Fruit fly (Drosophila melanogaster) whole organism, embryonic: ENCODE data around the gene Rtca.
A peak's percentile ranks its signal among the peaks of the same experiment; 100 is the strongest.

ENCODE experiments used
- CG1024 ChIP-seq: fragments of 200-800 bp; sonication (Bioruptor generic); IDR thresholded peaks from 2 replicates; pipeline ENCODE4 v1.3.6; 2022; ENCODE audit warnings: missing biosample characterization, missing genetic modification characterization
- CG10462 ChIP-seq: fragments of 200-800 bp; sonication (Bioruptor generic); optimal IDR thresholded peaks from 2 replicates; lab custom pipeline; 2016; ENCODE audit warnings: missing biosample characterization, missing genetic modification characterization
- CG11247 ChIP-seq: fragments of 200-800 bp; sonication (Bioruptor generic); IDR thresholded peaks from 2 replicates; pipeline ENCODE4 v1.3.6; 2022; ENCODE audit warnings: missing biosample characterization, missing genetic modification characterization
- CG11695 ChIP-seq: fragments of 200-800 bp; sonication (Bioruptor generic); IDR thresholded peaks from 3 replicates; pipeline ENCODE4 v1.3.6; 2022; ENCODE audit warnings: missing biosample characterization, missing genetic modification characterization
- CG13424 ChIP-seq: fragments of 200-800 bp; sonication (Bioruptor generic); optimal IDR thresholded peaks from 2 replicates; lab custom pipeline; 2019; ENCODE audit warnings: missing biosample characterization, mild to moderate bottlenecking, missing genetic modification characterization, moderate library complexity
- CG14965 ChIP-seq: fragments of 200-800 bp; sonication (Bioruptor generic); optimal IDR thresholded peaks from 2 replicates; lab custom pipeline; 2016; ENCODE audit warnings: missing biosample characterization, missing genetic modification characterization, borderline replicate concordance
- CG15514 ChIP-seq: fragments of 200-800 bp; sonication (Bioruptor generic); optimal IDR thresholded peaks from 3 replicates; lab custom pipeline; 2017; ENCODE audit warnings: missing biosample characterization, missing genetic modification characterization, mild to moderate bottlenecking, moderate library complexity, missing genetic modification reagents
- CG17385 ChIP-seq: fragments of 200-800 bp; sonication (Bioruptor generic); optimal IDR thresholded peaks from 3 replicates; lab custom pipeline; 2018; ENCODE audit warnings: missing biosample characterization, mild to moderate bottlenecking, missing genetic modification characterization
- CG17612 ChIP-seq: fragments of 200-800 bp; sonication (Bioruptor generic); IDR thresholded peaks from 2 replicates; pipeline ENCODE4 v1.3.6; 2022; ENCODE audit warnings: missing biosample characterization, missing genetic modification characterization
- CG2199 ChIP-seq: fragments of 200-800 bp; sonication (Bioruptor generic); IDR thresholded peaks from 3 replicates; pipeline ENCODE4 v1.3.6; 2022; ENCODE audit warnings: missing biosample characterization, missing genetic modification characterization
- CG2889 ChIP-seq: fragments of 200-800 bp; sonication (Bioruptor generic); IDR thresholded peaks from 3 replicates; pipeline ENCODE4 v1.3.6; 2022; ENCODE audit warnings: missing biosample characterization, missing genetic modification characterization
- CG30020 ChIP-seq: fragments of 200-800 bp; optimal IDR thresholded peaks from 2 replicates; lab custom pipeline; 2019; ENCODE audit warnings: missing biosample characterization, mild to moderate bottlenecking, missing genetic modification characterization, moderate library complexity
- CG30431 ChIP-seq: fragments of 200-800 bp; sonication (Bioruptor generic); optimal IDR thresholded peaks from 2 replicates; lab custom pipeline; 2017; ENCODE audit warnings: missing biosample characterization, missing genetic modification characterization
- CG34224 ChIP-seq: fragments of 200-800 bp; sonication (Bioruptor generic); IDR thresholded peaks from 3 replicates; pipeline ENCODE4 v1.3.6; 2022; ENCODE audit warnings: missing biosample characterization, missing genetic modification characterization; ENCODE audit not compliant: partially characterized antibody
- CG3838 ChIP-seq: fragments of 200-800 bp; sonication (Bioruptor generic); optimal IDR thresholded peaks from 3 replicates; lab custom pipeline; 2016; ENCODE audit warnings: missing biosample characterization, missing genetic modification characterization
- CG4404 ChIP-seq: fragments of 200-800 bp; sonication (Bioruptor generic); IDR thresholded peaks from 2 replicates; pipeline ENCODE4 v1.3.6; 2022; ENCODE audit warnings: missing biosample characterization, missing genetic modification characterization
- CG5953 ChIP-seq: fragments of 200-800 bp; sonication (Bioruptor generic); IDR thresholded peaks from 2 replicates; pipeline ENCODE4 v1.3.6; 2022; ENCODE audit warnings: missing biosample characterization, missing genetic modification characterization
- CG6175 ChIP-seq: fragments of 200-800 bp; sonication (Bioruptor generic); IDR thresholded peaks from 3 replicates; pipeline ENCODE4 v1.3.6; 2022; ENCODE audit warnings: missing biosample characterization, missing genetic modification characterization
- CG6765 ChIP-seq: fragments of 200-800 bp; sonication (Bioruptor generic); optimal IDR thresholded peaks from 3 replicates; lab custom pipeline; 2017; ENCODE audit warnings: missing biosample characterization, mild to moderate bottlenecking, missing genetic modification characterization
- CG7963 ChIP-seq: fragments of 200-800 bp; sonication (Bioruptor generic); IDR thresholded peaks from 3 replicates; pipeline ENCODE4 v1.3.6; 2022; ENCODE audit warnings: missing biosample characterization, missing genetic modification characterization; ENCODE audit not compliant: partially characterized antibody
- Fer3 ChIP-seq: fragments of 200-800 bp; sonication (Bioruptor generic); optimal IDR thresholded peaks from 2 replicates; lab custom pipeline; 2018; ENCODE audit warnings: missing biosample characterization, mild to moderate bottlenecking, missing genetic modification characterization, moderate library complexity
- H2.0 ChIP-seq: fragments of 200-800 bp; sonication (Bioruptor generic); IDR thresholded peaks from 2 replicates; pipeline ENCODE4 v1.3.6; 2022; ENCODE audit warnings: missing biosample characterization, missing genetic modification characterization
- HLH54F ChIP-seq: fragments of 200-800 bp; sonication (Bioruptor generic); optimal IDR thresholded peaks from 3 replicates; lab custom pipeline; 2016; ENCODE audit warnings: missing biosample characterization, missing genetic modification characterization
- HLHmδ ChIP-seq: fragments of 200-800 bp; sonication (Bioruptor generic); optimal IDR thresholded peaks from 2 replicates; lab custom pipeline; 2018; ENCODE audit warnings: missing biosample characterization, mild to moderate bottlenecking, missing genetic modification characterization, moderate library complexity
- Hmr ChIP-seq: fragments of 200-800 bp; sonication (Bioruptor generic); optimal IDR thresholded peaks from 3 replicates; lab custom pipeline; 2017; ENCODE audit warnings: mild to moderate bottlenecking, missing biosample characterization, missing genetic modification reagents, missing genetic modification characterization
- Hsf ChIP-seq: fragments of 200-800 bp; sonication (Bioruptor generic); optimal IDR thresholded peaks from 3 replicates; lab custom pipeline; 2016; ENCODE audit warnings: missing biosample characterization, missing genetic modification characterization
- Max ChIP-seq: fragments of 200-800 bp; sonication (Bioruptor generic); optimal IDR thresholded peaks from 2 replicates; lab custom pipeline; 2016; ENCODE audit warnings: missing biosample characterization, mild to moderate bottlenecking, missing genetic modification characterization
- Med ChIP-seq: fragments of 200-800 bp; sonication (Bioruptor generic); peaks from one replicate; lab custom pipeline; 2016; ENCODE audit warnings: missing biosample characterization, missing genetic modification characterization, mild to moderate bottlenecking, inconsistent platforms, moderate library complexity
- NC2β ChIP-seq: fragments of 200-800 bp; sonication (Bioruptor generic); optimal IDR thresholded peaks from 2 replicates; lab custom pipeline; 2016; ENCODE audit warnings: missing biosample characterization, missing genetic modification characterization
- Nf-YC ChIP-seq: fragments of 200-800 bp; optimal IDR thresholded peaks from 3 replicates; lab custom pipeline; 2019; ENCODE audit warnings: missing biosample characterization, mild to moderate bottlenecking, missing genetic modification characterization, moderate library complexity
- Scr ChIP-seq: fragments of 200-800 bp; sonication (Bioruptor generic); IDR thresholded peaks from 2 replicates; pipeline ENCODE4 v1.3.6; 2022; ENCODE audit warnings: missing biosample characterization, missing genetic modification characterization; ENCODE audit not compliant: partially characterized antibody
- Sox100B ChIP-seq: fragments of 200-800 bp; sonication (Bioruptor generic); optimal IDR thresholded peaks from 3 replicates; lab custom pipeline; 2018; ENCODE audit warnings: missing biosample characterization, mild to moderate bottlenecking, missing genetic modification characterization
- Taf1 ChIP-seq: fragments of 200-800 bp; sonication (Bioruptor generic); IDR thresholded peaks from 2 replicates; pipeline ENCODE4 v1.3.6; 2022; ENCODE audit warnings: missing biosample characterization, missing genetic modification characterization
- YL-1 ChIP-seq: fragments of 200-800 bp; sonication (Bioruptor generic); optimal IDR thresholded peaks from 3 replicates; lab custom pipeline; 2017; ENCODE audit warnings: missing biosample characterization, mild to moderate bottlenecking, missing genetic modification characterization
- ac ChIP-seq: fragments of 200-800 bp; sonication (Bioruptor generic); optimal IDR thresholded peaks from 3 replicates; lab custom pipeline; 2017; ENCODE audit warnings: missing biosample characterization, mild to moderate bottlenecking, missing genetic modification characterization
- az2 ChIP-seq: fragments of 200-800 bp; sonication (Bioruptor generic); optimal IDR thresholded peaks from 3 replicates; lab custom pipeline; 2016; ENCODE audit warnings: missing biosample characterization, missing genetic modification characterization
- chn ChIP-seq: fragments of 200-800 bp; sonication (Bioruptor generic); optimal IDR thresholded peaks from 2 replicates; lab custom pipeline; 2016; ENCODE audit warnings: missing biosample characterization, missing genetic modification characterization
- dmrt99B ChIP-seq: fragments of 200-800 bp; sonication (Bioruptor generic); optimal IDR thresholded peaks from 2 replicates; lab custom pipeline; 2018; ENCODE audit warnings: missing biosample characterization, mild to moderate bottlenecking, missing genetic modification characterization, moderate library complexity
- ewg ChIP-seq: fragments of 200-800 bp; sonication (Bioruptor generic); optimal IDR thresholded peaks from 3 replicates; lab custom pipeline; 2017; ENCODE audit warnings: mild to moderate bottlenecking, missing biosample characterization, missing genetic modification reagents, missing genetic modification characterization
- gcm2 ChIP-seq: fragments of 200-800 bp; sonication (Bioruptor generic); optimal IDR thresholded peaks from 2 replicates; lab custom pipeline; 2016; ENCODE audit warnings: missing biosample characterization, missing genetic modification characterization
- mirr ChIP-seq: fragments of 200-800 bp; sonication (Bioruptor generic); optimal IDR thresholded peaks from 3 replicates; lab custom pipeline; 2018; ENCODE audit warnings: missing biosample characterization, mild to moderate bottlenecking, missing genetic modification characterization
- nau ChIP-seq: fragments of 200-800 bp; sonication (Bioruptor generic); optimal IDR thresholded peaks from 3 replicates; lab custom pipeline; 2017; ENCODE audit warnings: missing biosample characterization, mild to moderate bottlenecking, missing genetic modification characterization, missing genetic modification reagents
- nmo ChIP-seq: fragments of 200-800 bp; sonication (Bioruptor generic); optimal IDR thresholded peaks from 2 replicates; lab custom pipeline; 2018; ENCODE audit warnings: missing biosample characterization, mild to moderate bottlenecking, missing genetic modification characterization, moderate library complexity
- prd ChIP-seq, 3 experiments: fragments of >200 bp in 2 of 3; fragments of 200-800 bp in 1 of 3; sonication (Bioruptor generic) in 1 of 3; optimal IDR thresholded peaks in 2 of 3; IDR thresholded peaks in 1 of 3; 2 replicates in 2 of 3; 3 replicates in 1 of 3; pipeline versions ENCODE4 v1.3.6 to Lab custom; 2017 to 2022; ENCODE audit warnings: missing biosample characterization in 1 of 3, missing genetic modification characterization in 1 of 3
- sqz ChIP-seq: fragments of 200-800 bp; sonication (Bioruptor generic); optimal IDR thresholded peaks from 3 replicates; lab custom pipeline; 2018; ENCODE audit warnings: missing biosample characterization, mild to moderate bottlenecking, missing genetic modification characterization
- tll ChIP-seq, 2 experiments: fragments of 200-800 bp in 1 of 2; fragments of >200 bp in 1 of 2; sonication (Bioruptor generic) in 1 of 2; optimal IDR thresholded peaks; 2 replicates each; lab custom pipeline; 2017 to 2019; ENCODE audit warnings: missing biosample characterization in 2 of 2, missing genetic modification characterization in 2 of 2, mild to moderate bottlenecking in 1 of 2, moderate library complexity in 1 of 2
- wdn ChIP-seq: fragments of 200-800 bp; sonication (Bioruptor generic); IDR thresholded peaks from 2 replicates; pipeline ENCODE4 v1.3.6; 2022; ENCODE audit warnings: missing biosample characterization, missing genetic modification characterization

The Rtca gene

DNA sequence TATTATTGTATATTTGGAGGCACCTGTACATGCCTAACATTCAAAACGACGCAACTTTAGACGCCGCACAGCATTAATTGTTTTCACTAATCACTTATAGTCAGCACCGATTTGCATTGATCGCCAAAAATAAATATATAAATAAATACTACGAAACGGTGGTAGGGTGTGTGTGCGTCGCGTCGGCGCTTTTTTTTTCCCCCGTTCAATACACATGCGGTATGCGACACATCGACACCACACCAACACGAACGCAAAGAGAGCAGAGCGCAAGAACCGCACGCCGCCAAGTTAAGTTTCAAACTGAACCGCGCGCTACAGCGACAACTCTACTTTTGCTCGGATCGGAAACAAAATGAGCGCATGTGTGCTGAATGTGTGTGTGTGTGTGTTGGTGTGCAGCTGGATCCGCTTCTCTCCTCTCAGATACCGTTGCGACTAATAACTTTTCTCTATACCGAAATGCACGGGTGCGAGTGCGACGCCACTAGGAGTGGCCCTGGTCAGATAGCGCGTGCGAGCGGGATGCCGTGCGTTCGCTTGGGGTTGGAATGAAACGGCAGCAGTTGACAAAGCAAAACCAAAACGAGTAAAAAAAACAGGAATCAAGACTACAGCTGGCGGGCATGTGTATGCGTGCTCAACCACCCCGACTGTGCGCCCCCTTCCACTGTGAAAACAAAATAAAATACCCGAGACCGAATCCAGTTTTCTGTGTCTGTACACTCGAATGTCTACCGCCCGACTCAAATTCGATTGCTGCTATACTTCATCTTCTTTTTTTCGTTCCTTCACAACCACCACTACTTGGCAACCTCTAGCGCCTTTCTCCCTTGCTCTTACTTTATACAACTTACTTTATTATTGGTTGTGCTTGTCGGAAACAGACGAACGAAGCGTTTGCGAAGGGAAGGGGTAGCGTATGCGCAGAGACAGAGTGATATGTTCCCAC lies 51.1 kb downstream of the Rtca start, which contains the start of gene ph-d (continued):
- TF ChIP-seq prd (optimal IDR thresholded peaks at IDR 0.05; lab: Kevin White, UChicago) (no peak), prd (GFP tag; IDR thresholded peaks at IDR 0.05; lab: Robert Waterston, UW) (peak; percentile 46; the same call in 2 of the 3 replicates), Scr (no peak), nmo (GFP tag; lab: Kevin White, UChicago) (peak; percentile 59), sqz (GFP tag; lab: Kevin White, UChicago) (peak; percentile 97), CG2199 (peak; percentile 42; the same call in 1 of the 3 replicates), CG15514 (GFP tag; lab: Kevin White, UChicago) (peak; percentile 53), wdn (GFP tag; lab: Robert Waterston, UW) (0 out of 2 replicates have a peak, but pooled peaks have one; percentile 5), HLHmδ (peak; percentile 38), Taf1 (GFP tag; lab: Robert Waterston, UW) (no peak), CG14965 (GFP tag; lab: Kevin White, UChicago) (no peak), CG1024 (GFP tag; lab: Robert Waterston, UW) (no peak), CG3838 (GFP tag; lab: Kevin White, UChicago) (no peak), chn (GFP tag; lab: Kevin White, UChicago) (no peak), tll (GFP tag; optimal IDR thresholded peaks at IDR 0.05; lab: Kevin White, UChicago) (no peak), gcm2 (GFP tag; lab: Kevin White, UChicago) (no peak), ac (GFP tag; lab: Kevin White, UChicago) (no peak), Fer3 (tag; lab: Kevin White, UChicago) (peak; percentile 31), ewg (GFP tag; lab: Kevin White, UChicago) (peak; percentile 86), Hmr (GFP tag; lab: Kevin White, UChicago) (peak; percentile 32), CG30431 (peak; percentile 38), CG17385 (GFP tag; lab: Kevin White, UChicago) (peak; percentile 27), CG11695 (peak; percentile 36; the same call in 1 of the 3 replicates), CG6765 (no peak), Med (GFP tag; lab: Kevin White, UChicago) (peak; percentile 81), H2.0 (0 out of 2 replicates have a peak, but pooled peaks have one; percentile 29), HLH54F (GFP tag; lab: Kevin White, UChicago) (no peak), YL-1 (GFP tag; lab: Kevin White, UChicago) (peak; percentile 27), CG11247 (GFP tag; lab: Robert Waterston, UW) (peak; percentile 8; the same call in 1 of the 2 replicates), CG7963 (GFP tag; lab: Robert Waterston, UW) (0 out of 3 replicates have a peak, but pooled peaks have one; percentile 25), Sox100B (GFP tag; lab: Kevin White, UChicago) (peak; percentile 60), nau (GFP tag; lab: Kevin White, UChicago) (peak; percentile 47), Nf-YC (peak; percentile 95), CG5953 (GFP tag; lab: Robert Waterston, UW) (no peak), CG10462 (GFP tag; lab: Kevin White, UChicago) (peak; percentile 98), CG34224 (peak; percentile 23; the same call in 2 of the 3 replicates), Hsf (GFP tag; lab: Kevin White, UChicago) (peak; percentile 29), CG2889 (GFP tag; lab: Robert Waterston, UW) (no peak), CG13424 (peak; percentile 3), Max (GFP tag; lab: Kevin White, UChicago) (peak; percentile 26), az2 (GFP tag; lab: Kevin White, UChicago) (peak; percentile 40), CG30020 (tag; lab: Kevin White, UChicago) (no peak), CG17612 (GFP tag; lab: Robert Waterston, UW) (no peak), mirr (GFP tag; lab: Kevin White, UChicago) (peak; percentile 76), CG4404 (GFP tag; lab: Robert Waterston, UW) (no peak), CG6175 (peak; percentile 62; the same call in 2 of the 3 replicates), dmrt99B (tag; lab: Kevin White, UChicago) (peak; percentile 63), NC2β (no peak)
